Fruit fly (Drosophila melanogaster) whole organism: ENCODE results near the gene Rbcn-3B.

Experiments
- CG8478 ChIP-seq: fragments of >200 bp; optimal IDR thresholded peaks from 2 replicates; lab custom pipeline; 2018; ENCODE audit warnings: inconsistent platforms
- EcR ChIP-seq, 2 experiments: fragments of >200 bp; optimal IDR thresholded peaks; 2 replicates each; lab custom pipeline; 2017; ENCODE audit warnings: missing biosample characterization in 2 of 2, missing genetic modification characterization in 2 of 2, missing genetic modification reagents in 2 of 2
- pan ChIP-seq: fragments of >200 bp; optimal IDR thresholded peaks from 2 replicates; lab custom pipeline; 2017
- psq ChIP-seq: fragments of >200 bp; optimal IDR thresholded peaks from 2 replicates; lab custom pipeline; 2017

DNA sequence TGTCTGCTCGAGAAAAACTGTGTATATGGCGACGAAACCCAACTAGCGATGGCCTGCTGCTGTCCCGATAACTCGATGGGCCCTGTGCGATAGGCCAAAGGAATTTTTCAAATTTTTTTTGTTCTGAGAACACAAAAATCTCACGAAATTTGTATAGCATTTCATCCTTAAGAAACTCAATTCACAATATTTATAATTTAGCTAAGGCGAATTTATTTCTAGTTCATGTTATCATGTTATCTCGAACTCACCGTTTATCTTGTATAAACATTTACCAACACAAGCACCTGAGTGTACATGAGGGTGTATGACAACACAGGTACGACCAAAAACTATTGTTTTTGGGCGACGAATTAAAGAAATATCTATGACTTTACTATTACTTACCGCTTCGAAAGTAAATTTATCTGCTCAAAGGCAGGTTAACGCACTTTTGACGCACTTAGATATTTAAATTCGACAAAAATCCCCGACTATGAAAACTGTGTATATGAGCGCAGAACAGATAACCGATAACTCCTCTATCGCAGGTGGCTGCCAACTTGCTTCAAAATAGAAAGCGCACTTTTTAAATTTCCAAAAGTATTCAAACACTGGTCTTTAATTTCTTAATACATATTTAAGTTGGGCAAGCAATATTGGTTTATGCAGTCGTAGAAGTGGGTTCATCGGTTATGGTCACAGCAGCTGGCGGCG lies 8.4 kb upstream of the Rbcn-3B start, which contains the start of gene arm:
- TF ChIP-seq psq (lab: Kevin White, UChicago) (no peak), pan (no peak), CG8478 (lab: Kevin White, UChicago) (no peak), EcR (GFP tag; optimal IDR thresholded peaks at IDR 0.05; lab: Kevin White, UChicago) (no peak)
